Worm (Caenorhabditis elegans) whole organism, late embryonic: ENCODE data around the gene R05A10.8.

Experiments used
- C08G9.2 ChIP-seq: sonication (generic microtip); optimal IDR thresholded peaks from 2 replicates; lab custom pipeline; 2016; ENCODE audit warnings: mild to moderate bottlenecking, missing genetic modification characterization, moderate library complexity, missing compliant biosample characterization
- C38D4.7 ChIP-seq: fragments of 200-800 bp; sonication (Bioruptor generic); optimal IDR thresholded peaks from 2 replicates; lab custom pipeline; 2018; ENCODE audit warnings: mild to moderate bottlenecking, missing genetic modification characterization, moderate library complexity, missing compliant biosample characterization
- T23F11.4 ChIP-seq: fragments of 200-800 bp; sonication (Bioruptor generic); optimal IDR thresholded peaks from 2 replicates; lab custom pipeline; 2018; ENCODE audit warnings: mild to moderate bottlenecking, missing genetic modification characterization, missing compliant biosample characterization
- ama-1 ChIP-seq: fragments of 150-350 bp; optimal IDR thresholded peaks from 2 replicates; lab custom pipeline; 2014
- ceh-19 ChIP-seq: fragments of 200-800 bp; sonication (Bioruptor generic); optimal IDR thresholded peaks from 2 replicates; lab custom pipeline; 2018; ENCODE audit warnings: mild to moderate bottlenecking, missing genetic modification characterization, missing compliant biosample characterization
- ceh-22 ChIP-seq: sonication (generic microtip); optimal IDR thresholded peaks from 2 replicates; lab custom pipeline; 2017; ENCODE audit warnings: missing biosample characterization, missing genetic modification characterization
- ceh-30 ChIP-seq: fragments of 150-350 bp; optimal IDR thresholded peaks from 2 replicates; lab custom pipeline; 2014; ENCODE audit warnings: missing biosample characterization, missing genetic modification characterization
- ceh-34 ChIP-seq: sonication (generic microtip); optimal IDR thresholded peaks from 2 replicates; lab custom pipeline; 2016; ENCODE audit warnings: mild to moderate bottlenecking, missing genetic modification characterization, missing compliant biosample characterization
- ceh-45 ChIP-seq: fragments of 200-800 bp; sonication (Bioruptor generic); IDR thresholded peaks from 2 replicates; pipeline ENCODE4 v1.3.6; 2022; ENCODE audit warnings: missing genetic modification reagents, missing genetic modification characterization, missing compliant biosample characterization
- dmd-4 ChIP-seq: sonication (generic microtip); optimal IDR thresholded peaks from 2 replicates; lab custom pipeline; 2016; ENCODE audit warnings: borderline replicate concordance, missing genetic modification characterization, missing compliant biosample characterization
- dve-1 ChIP-seq: sonication (generic microtip); optimal IDR thresholded peaks from 2 replicates; lab custom pipeline; 2017; ENCODE audit warnings: antibody characterized with exemption, mild to moderate bottlenecking, missing genetic modification characterization, missing compliant biosample characterization
- elt-2 ChIP-seq: sonication (generic microtip); optimal IDR thresholded peaks from 2 replicates; lab custom pipeline; 2016; ENCODE audit warnings: missing genetic modification reagents, missing genetic modification characterization, missing compliant biosample characterization
- elt-4 ChIP-seq: sonication (generic microtip); optimal IDR thresholded peaks from 2 replicates; lab custom pipeline; 2016; ENCODE audit warnings: missing genetic modification characterization, missing compliant biosample characterization
- fax-1 ChIP-seq: sonication (generic microtip); optimal IDR thresholded peaks from 2 replicates; lab custom pipeline; 2016; ENCODE audit warnings: missing genotype, missing genetic modification characterization, missing compliant biosample characterization
- gmeb-2 ChIP-seq: sonication (generic microtip); optimal IDR thresholded peaks from 2 replicates; lab custom pipeline; 2016; ENCODE audit warnings: missing genetic modification characterization, inconsistent platforms, missing compliant biosample characterization
- hlh-13 ChIP-seq: fragments of 200-800 bp; sonication (Bioruptor generic); optimal IDR thresholded peaks from 2 replicates; lab custom pipeline; 2018; ENCODE audit warnings: mild to moderate bottlenecking, missing genetic modification characterization, missing compliant biosample characterization
- hlh-30 ChIP-seq: sonication (generic microtip); optimal IDR thresholded peaks from 2 replicates; lab custom pipeline; 2017; ENCODE audit warnings: antibody characterized with exemption, missing genetic modification characterization, missing compliant biosample characterization; ENCODE audit not compliant: insufficient read depth
- lim-6 ChIP-seq: sonication (generic microtip); optimal IDR thresholded peaks from 2 replicates; lab custom pipeline; 2016; ENCODE audit warnings: missing genetic modification characterization, missing compliant biosample characterization
- lin-11 ChIP-seq: fragments of 200-800 bp; sonication (Bioruptor generic); optimal IDR thresholded peaks from 2 replicates; lab custom pipeline; 2018; ENCODE audit warnings: mild to moderate bottlenecking, missing genetic modification characterization, missing compliant biosample characterization
- madf-2 ChIP-seq: sonication (generic microtip); optimal IDR thresholded peaks from 2 replicates; lab custom pipeline; 2017; ENCODE audit warnings: missing genetic modification characterization, missing compliant biosample characterization
- nfya-1 ChIP-seq: sonication (generic microtip); optimal IDR thresholded peaks from 2 replicates; lab custom pipeline; 2017; ENCODE audit warnings: missing genetic modification characterization, mild to moderate bottlenecking, missing compliant biosample characterization, antibody characterized with exemption, moderate library complexity
- npax-4 ChIP-seq: sonication (generic microtip); optimal IDR thresholded peaks from 2 replicates; lab custom pipeline; 2016; ENCODE audit warnings: missing genetic modification characterization, missing compliant biosample characterization
- pag-3 ChIP-seq: sonication (generic microtip); optimal IDR thresholded peaks from 2 replicates; lab custom pipeline; 2016; ENCODE audit warnings: missing compliant biosample characterization, missing genetic modification characterization, borderline replicate concordance
- pax-1 ChIP-seq: fragments of 150-350 bp; optimal IDR thresholded peaks from 2 replicates; lab custom pipeline; 2014; ENCODE audit warnings: missing biosample characterization, missing genetic modification characterization
- pha-2 ChIP-seq: sonication (generic microtip); optimal IDR thresholded peaks from 2 replicates; lab custom pipeline; 2017; ENCODE audit warnings: mild to moderate bottlenecking, missing genetic modification characterization, missing compliant biosample characterization
- pros-1 ChIP-seq: fragments of 150-350 bp; optimal IDR thresholded peaks from 2 replicates; lab custom pipeline; 2014; ENCODE audit warnings: missing biosample characterization, missing genetic modification reagents, missing genetic modification characterization
- ref-2 ChIP-seq: sonication (generic microtip); optimal IDR thresholded peaks from 2 replicates; lab custom pipeline; 2016; ENCODE audit warnings: missing genetic modification characterization, missing compliant biosample characterization
- rnt-1 ChIP-seq: sonication (generic microtip); optimal IDR thresholded peaks from 2 replicates; lab custom pipeline; 2016; ENCODE audit warnings: missing genetic modification characterization, missing compliant biosample characterization
- sdc-2 ChIP-seq: sonication (generic microtip); optimal IDR thresholded peaks from 2 replicates; lab custom pipeline; 2016; ENCODE audit warnings: missing genotype, missing genetic modification characterization, missing compliant biosample characterization
- tbx-7 ChIP-seq: sonication (generic microtip); optimal IDR thresholded peaks from 2 replicates; lab custom pipeline; 2016; ENCODE audit warnings: missing genotype, missing genetic modification characterization, missing compliant biosample characterization
- ttx-3 ChIP-seq: sonication (generic microtip); optimal IDR thresholded peaks from 2 replicates; lab custom pipeline; 2016; ENCODE audit warnings: missing genetic modification reagents, missing genetic modification characterization, missing compliant biosample characterization
- unc-86 ChIP-seq: sonication (generic microtip); optimal IDR thresholded peaks from 2 replicates; lab custom pipeline; 2016; ENCODE audit warnings: missing genetic modification characterization, missing compliant biosample characterization

R05A10.8 gene

DNA sequence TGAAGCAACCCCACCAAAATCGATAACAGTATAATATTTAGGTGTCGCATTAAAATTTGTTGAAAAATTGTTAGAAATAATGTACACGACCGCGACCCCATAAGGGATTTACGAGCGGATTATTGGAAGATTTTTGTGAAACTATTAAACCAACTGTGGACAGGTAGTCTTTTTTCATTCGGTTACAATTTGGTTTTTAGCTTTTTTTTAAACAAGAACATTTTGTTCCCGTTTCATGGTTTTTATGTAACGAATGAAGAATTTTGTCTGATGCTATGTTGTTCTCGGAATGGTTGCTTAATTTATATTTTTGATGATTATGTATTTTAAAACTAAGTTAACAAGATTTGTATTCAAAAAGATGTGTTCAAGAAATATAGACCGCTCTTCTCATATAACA, 18.4 kb upstream of the R05A10.8 start, which contains the start of gene R05A10.3 (continued):
- TF ChIP-seq ttx-3 (tag; lab: Kevin White, UChicago) (no peak), ref-2 (no peak)

DNA sequence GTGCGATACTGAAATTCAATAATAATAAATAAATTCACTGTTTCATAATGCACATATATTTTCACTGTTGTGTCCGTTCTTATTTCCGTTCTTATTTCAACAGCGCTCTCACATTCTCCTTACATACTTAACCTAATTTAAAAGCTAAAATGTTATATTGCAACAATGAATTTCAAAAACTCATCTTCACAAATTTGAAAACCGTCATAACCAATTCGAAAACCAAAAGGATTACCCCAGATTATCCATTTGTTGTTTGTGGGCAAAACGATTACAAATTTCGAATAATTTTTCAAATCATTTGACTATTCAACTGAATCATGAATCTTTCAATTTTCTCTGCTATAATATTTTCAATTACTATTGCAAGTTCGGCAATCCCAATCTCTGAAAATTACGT, 14.2 kb upstream of the R05A10.8 start, which contains the start of gene R05A10.4:
Gene R05A10.4, plus strand, starts transcription at position 301 of the 400 bp plus-strand sequence.
- no peak for TF ChIP-seq pax-1
- no peak for TF ChIP-seq C08G9.2 (tag; lab: Kevin White, UChicago)
- TF ChIP-seq, all 69 proteins: peak for 0

DNA sequence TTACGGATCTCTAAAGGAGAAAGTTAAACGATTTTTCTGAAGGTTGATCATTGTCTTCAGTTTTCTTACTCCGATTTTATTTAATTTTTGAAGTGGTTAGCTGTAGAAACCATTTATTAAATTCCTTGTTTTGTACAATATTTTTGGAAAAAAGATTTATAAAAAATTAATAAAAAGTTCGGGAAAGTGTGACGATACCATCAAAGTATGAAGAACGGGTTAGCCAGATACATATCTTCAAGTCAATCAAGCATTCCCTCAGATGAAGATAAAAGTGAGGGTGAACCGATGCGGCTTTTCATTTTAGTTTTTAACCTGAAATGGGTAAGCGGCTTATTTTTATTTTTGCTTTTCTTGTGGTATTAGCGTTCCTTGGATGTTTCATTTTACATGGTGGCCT, 7.5 kb upstream of the R05A10.8 start, which contains the start of gene R05A10.6:
Gene R05A10.6, plus strand, starts transcription at position 301 of the 400 bp plus-strand sequence.
- TF ChIP-seq ama-1 (no peak), ceh-19 (GFP tag; lab: Kevin White, UChicago) (no peak)

DNA sequence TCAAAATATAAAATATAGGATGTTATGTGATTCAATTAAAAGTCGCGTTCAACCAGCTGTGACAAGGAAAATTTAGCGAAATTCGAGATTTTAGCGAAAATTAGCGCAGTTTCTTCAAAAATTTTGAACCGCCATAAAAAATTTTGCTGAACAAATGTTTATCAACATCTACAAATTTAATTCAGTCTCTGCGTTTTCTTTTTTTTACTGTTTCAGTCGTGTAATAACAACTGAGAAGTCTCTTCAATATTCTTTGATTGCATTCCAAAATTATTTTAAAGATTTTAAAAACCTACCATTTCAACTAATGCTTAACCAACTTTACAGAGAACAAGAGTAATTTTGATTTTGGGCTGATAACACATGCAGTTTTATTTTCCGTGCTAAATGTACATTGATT, 6.1 kb upstream of the R05A10.8 start:
- no peak for TF ChIP-seq npax-4 (tag; lab: Kevin White, UChicago)
- no peak for TF ChIP-seq ceh-34 (tag; lab: Kevin White, UChicago)
- TF ChIP-seq C38D4.7 (GFP tag; lab: Kevin White, UChicago), result no peak
- TF ChIP-seq elt-4 (tag; lab: Kevin White, UChicago), result no peak
- no peak for TF ChIP-seq sdc-2 (tag; lab: Kevin White, UChicago)
- TF ChIP-seq lin-11 (tag; lab: Kevin White, UChicago), result no peak
- no peak for TF ChIP-seq hlh-30 (tag; lab: Kevin White, UChicago)
- no peak for TF ChIP-seq dve-1 (tag; lab: Kevin White, UChicago)
- TF ChIP-seq T23F11.4, result no peak
- TF ChIP-seq ceh-45 (GFP tag; lab: Robert Waterston, UW), result no peak
- no peak for TF ChIP-seq pag-3
- no peak for TF ChIP-seq ceh-22 (tag; lab: Kevin White, UChicago)
- TF ChIP-seq pax-1, result no peak
- no peak for TF ChIP-seq C08G9.2 (tag; lab: Kevin White, UChicago)
- no peak for TF ChIP-seq ceh-30 (tag; lab: Kevin White, UChicago)
- no peak for TF ChIP-seq lim-6 (tag; lab: Kevin White, UChicago)
- no peak for TF ChIP-seq pros-1 (tag; lab: Kevin White, UChicago)
- no peak for TF ChIP-seq unc-86 (tag; lab: Kevin White, UChicago)
- no peak for TF ChIP-seq pha-2 (tag; lab: Kevin White, UChicago)
- TF ChIP-seq elt-2 (tag; lab: Kevin White, UChicago), result no peak
- TF ChIP-seq, all 69 proteins: peak for 0

DNA sequence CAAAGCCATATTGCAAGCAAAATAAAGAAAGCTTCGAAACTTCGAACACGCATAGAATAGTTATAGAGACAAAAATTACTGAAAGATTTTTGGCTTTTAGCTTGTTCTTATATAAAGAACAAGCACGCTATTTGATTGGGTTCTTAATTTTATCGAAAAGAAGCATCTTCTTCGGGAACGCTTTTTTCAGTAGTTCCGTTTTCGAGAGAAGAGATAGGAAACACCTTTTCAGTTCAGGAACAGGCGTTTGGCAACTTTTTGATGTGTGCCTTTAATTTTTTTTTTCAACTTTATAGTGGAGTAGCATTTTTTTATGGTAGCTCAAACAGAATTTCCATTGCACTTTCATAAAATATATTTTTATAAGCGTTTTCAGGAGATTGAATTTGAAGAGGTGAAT, 4.8 kb upstream of the R05A10.8 start, which contains the start of gene R05A10.7:
Gene R05A10.7, minus strand, starts transcription at position 101 of the 400 bp plus-strand sequence.
- TF ChIP-seq ceh-45 (GFP tag; lab: Robert Waterston, UW), result no peak
- no peak for TF ChIP-seq madf-2 (tag; lab: Kevin White, UChicago)
- no peak for TF ChIP-seq pros-1 (tag; lab: Kevin White, UChicago)
- TF ChIP-seq elt-4 (tag; lab: Kevin White, UChicago), result no peak
- TF ChIP-seq rnt-1 (tag; lab: Kevin White, UChicago), result no peak
- no peak for TF ChIP-seq fax-1 (tag; lab: Kevin White, UChicago)
- no peak for TF ChIP-seq lin-11 (tag; lab: Kevin White, UChicago)
- TF ChIP-seq gmeb-2 (tag; lab: Kevin White, UChicago), result no peak

DNA sequence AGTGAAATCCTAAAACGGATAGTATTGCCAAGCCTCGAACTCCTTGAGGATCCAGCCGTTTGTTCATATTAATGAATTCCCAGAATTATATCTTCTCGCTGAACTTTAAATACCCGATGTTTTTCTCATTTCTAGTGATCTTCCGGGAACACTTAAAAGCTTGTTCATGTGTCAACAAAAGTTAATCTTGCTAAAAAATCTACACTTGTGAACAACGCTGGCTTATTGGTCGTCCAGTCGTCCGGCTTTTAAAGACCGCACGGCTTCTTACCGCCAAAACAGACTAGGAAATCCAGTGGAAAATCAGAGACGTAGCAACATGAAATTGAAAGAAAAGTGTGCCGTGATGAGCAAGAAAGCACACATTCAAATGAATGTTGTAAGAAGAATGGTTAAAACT, 4.7 kb downstream of the R05A10.8 start, which contains the start of gene oac-38:
Gene oac-38, minus strand, starts transcription at position 101 of the 400 bp plus-strand sequence.
- TF ChIP-seq T23F11.4 (no peak), tbx-7 (tag; lab: Kevin White, UChicago) (no peak), gmeb-2 (tag; lab: Kevin White, UChicago) (no peak)
- TF ChIP-seq, all 69 proteins: peak for 0

DNA sequence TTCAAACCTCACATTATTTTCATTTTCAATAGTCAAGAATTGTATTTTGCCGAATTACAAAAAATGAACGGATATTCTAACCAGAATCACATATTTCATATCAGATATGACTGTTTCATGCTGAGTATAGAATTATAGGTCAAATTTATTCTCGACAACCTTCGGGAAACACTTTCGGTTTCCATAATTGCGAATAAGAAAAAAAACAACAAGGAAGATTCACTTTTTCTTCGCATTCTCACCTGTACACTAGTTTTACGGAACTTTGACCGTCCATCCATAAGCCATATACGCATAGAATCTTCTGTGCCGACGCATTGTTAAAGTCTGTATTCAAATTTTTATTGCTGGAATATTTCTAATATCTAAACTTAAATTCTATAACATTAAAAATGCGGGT, 12.4 kb downstream of the R05A10.8 start, which contains the start of gene oac-37:
Gene oac-37, plus strand, starts transcription at position 301 of the 400 bp plus-strand sequence.
- TF ChIP-seq dmd-4, result no peak
- TF ChIP-seq nfya-1 (tag; lab: Kevin White, UChicago), result no peak
- TF ChIP-seq hlh-13 (GFP tag; lab: Kevin White, UChicago), result no peak
- TF ChIP-seq npax-4 (tag; lab: Kevin White, UChicago), result no peak
